Fruit fly (Drosophila melanogaster): ENCODE data around the gene Prosbeta4.

The Prosbeta4 gene

DNA sequence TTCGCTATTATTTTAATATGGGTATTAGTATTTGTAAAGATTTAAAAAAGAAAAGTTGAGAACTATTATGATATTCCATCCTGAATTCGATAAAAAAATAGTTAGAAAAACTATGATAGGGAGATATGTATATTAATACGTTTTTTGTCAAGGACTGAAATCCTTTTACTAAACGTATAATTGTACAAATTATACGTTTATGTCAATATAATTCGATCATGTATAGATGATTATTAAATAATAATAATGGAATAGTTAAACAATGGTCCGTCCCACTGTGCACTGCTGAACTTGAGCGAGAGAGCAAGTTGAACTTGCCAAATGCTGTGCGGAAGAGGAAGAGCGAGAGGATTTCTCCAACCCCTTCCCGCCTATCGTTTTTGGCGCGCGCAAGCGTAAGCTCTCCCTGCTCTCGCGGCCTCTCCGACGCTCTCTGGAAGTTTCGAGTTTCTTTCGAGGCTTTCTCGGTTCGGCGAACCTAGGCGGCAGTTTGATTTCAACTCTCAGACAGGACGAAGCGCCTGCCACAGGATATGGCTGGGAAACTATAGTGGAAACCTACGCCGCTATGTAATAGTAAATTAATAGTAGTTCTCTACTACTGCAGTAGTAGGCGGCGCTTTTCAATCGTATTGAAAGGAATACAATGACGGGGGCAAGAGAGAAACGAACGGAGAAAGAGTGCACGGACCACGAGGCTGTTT lies 46.9 kb downstream of the Prosbeta4 start (continued):
- TF ChIP-seq CG3726 (GFP tag; IDR thresholded peaks at IDR 0.05) (no peak), Trl (optimal IDR thresholded peaks at IDR 0.05) (peak; percentile 68 to 76), Trl (GFP tag; optimal IDR thresholded peaks at IDR 0.05) (no peak), CG2199 (GFP tag; IDR thresholded peaks at IDR 0.05) (peak; percentile 66; the same call in 2 of the 3 replicates), CG1603 (tag; optimal IDR thresholded peaks at IDR 0.05) (no peak), tna (GFP tag; IDR thresholded peaks at IDR 0.05; ENCODE audit: partially characterized antibody) (no peak), Rx (GFP tag; IDR thresholded peaks at IDR 0.05) (no peak), CG17802 (tag; optimal IDR thresholded peaks at IDR 0.05) (no peak), C15 (GFP tag; IDR thresholded peaks at IDR 0.05) (no peak), CG4360 (GFP tag; IDR thresholded peaks at IDR 0.05) (no peak), Mes4 (GFP tag; optimal IDR thresholded peaks at IDR 0.05) (no peak), CG14965 (GFP tag; optimal IDR thresholded peaks at IDR 0.05; ENCODE audit: borderline replicate concordance) (no peak)

DNA sequence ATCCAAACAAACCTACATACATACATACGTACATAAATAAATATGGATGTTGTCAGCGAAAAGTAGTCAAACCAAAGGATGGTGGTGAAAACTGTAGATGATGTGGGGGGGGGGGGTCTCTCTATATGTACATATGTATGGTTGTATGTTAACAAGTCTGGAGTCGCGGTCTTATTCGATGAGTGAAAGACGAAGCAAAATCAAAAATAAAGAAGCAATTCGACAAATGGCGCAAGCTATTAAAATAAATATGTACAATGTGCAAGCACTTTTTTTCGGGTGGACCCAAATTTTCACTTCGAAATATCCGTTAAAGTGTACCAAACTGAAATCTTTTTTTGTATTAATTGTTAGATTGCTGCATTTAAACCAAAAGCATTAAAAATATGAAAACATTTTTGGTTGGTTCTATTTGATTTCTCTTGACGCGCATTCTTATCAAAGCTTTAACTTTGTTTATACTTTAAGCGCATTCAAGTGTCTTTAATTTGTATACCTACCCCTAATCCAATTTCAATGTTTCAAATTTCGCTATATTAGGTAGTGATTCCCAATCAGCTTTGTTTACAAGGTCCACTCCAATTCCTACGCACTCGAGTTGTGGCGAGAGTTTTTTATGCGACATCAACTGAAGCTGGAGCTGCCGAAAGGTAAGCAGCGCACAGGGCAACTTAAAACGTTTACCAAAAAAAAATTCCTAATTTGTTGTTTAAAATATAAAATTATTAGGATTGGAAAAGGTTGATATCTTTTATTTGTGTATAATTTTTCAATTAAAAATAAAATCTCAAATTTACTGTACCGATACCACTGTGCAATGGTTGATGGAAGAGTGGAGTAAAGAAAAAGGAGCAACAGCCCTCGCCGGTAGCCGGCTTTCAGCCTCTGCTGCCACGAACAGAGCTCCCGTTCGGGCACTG lies 47.7 kb downstream of the Prosbeta4 start, which contains the start of gene CG31807:
TSS of gene CG31807 (minus strand) at position 51 of the 920 bp plus-strand sequence.
- TF ChIP-seq CG4360 (GFP tag; IDR thresholded peaks at IDR 0.05) (no peak), CG10274 (GFP tag; optimal IDR thresholded peaks at IDR 0.05) (peak; percentile 5), CG4617 (GFP tag; optimal IDR thresholded peaks at IDR 0.05; ENCODE audit: borderline replicate concordance) (peak; percentile 9), row (GFP tag; IDR thresholded peaks at IDR 0.05) (peak; percentile 59), scrt (GFP tag; optimal IDR thresholded peaks at IDR 0.05) (peak; percentile 77), psq (GFP tag; optimal IDR thresholded peaks at IDR 0.05) (no peak), Mad (GFP tag; optimal IDR thresholded peaks at IDR 0.05) (no peak), tna (GFP tag; IDR thresholded peaks at IDR 0.05; ENCODE audit: partially characterized antibody) (no peak), CG4707 (GFP tag; optimal IDR thresholded peaks at IDR 0.05) (no peak), lilli (GFP tag; optimal IDR thresholded peaks at IDR 0.05) (peak; percentile 66), maf-S (GFP tag; optimal IDR thresholded peaks at IDR 0.05) (peak; percentile 67), stwl (tag; optimal IDR thresholded peaks at IDR 0.05) (no peak), corto (GFP tag; optimal IDR thresholded peaks at IDR 0.05) (peak; percentile 84), CG2875 (GFP tag; optimal IDR thresholded peaks at IDR 0.05) (peak; percentile 75), trh (GFP tag; optimal IDR thresholded peaks at IDR 0.05) (no peak), sr (GFP tag; IDR thresholded peaks at IDR 0.05) (no peak), Bteb2 (GFP tag; optimal IDR thresholded peaks at IDR 0.05) (peak; percentile 65), CG2678 (tag; optimal IDR thresholded peaks at IDR 0.05) (peak; percentile 84), Atf6 (GFP tag; IDR thresholded peaks at IDR 0.05) (no peak), CG11723 (GFP tag; optimal IDR thresholded peaks at IDR 0.05) (peak; percentile 63), CG13894 (tag; optimal IDR thresholded peaks at IDR 0.05) (peak; percentile 41), bcd (GFP tag; optimal IDR thresholded peaks at IDR 0.05) (peak; percentile 50), Myb (GFP tag; optimal IDR thresholded peaks at IDR 0.05) (peak; percentile 49), Sox100B (GFP tag; optimal IDR thresholded peaks at IDR 0.05) (peak; percentile 70), CG10543 (GFP tag; optimal IDR thresholded peaks at IDR 0.05) (peak; percentile 38), CG30403 (GFP tag; optimal IDR thresholded peaks at IDR 0.05) (peak; percentile 51), exex (tag; optimal IDR thresholded peaks at IDR 0.05) (no peak), unc-4 (GFP tag; IDR thresholded peaks at IDR 0.05; ENCODE audit: partially characterized antibody) (no peak), CG16779 (GFP tag; IDR thresholded peaks at IDR 0.05) (no peak), HmgZ (tag; optimal IDR thresholded peaks at IDR 0.05) (peak; percentile 68), CG9215 (GFP tag; IDR thresholded peaks at IDR 0.05) (peak; percentile 19; the same call in 1 of the 2 replicates), toy (GFP tag; IDR thresholded peaks at IDR 0.05) (no peak), gce (GFP tag; IDR thresholded peaks at IDR 0.05) (0 out of 3 replicates have a peak, but pooled peaks have one; percentile 42), CG12391 (tag; optimal IDR thresholded peaks at IDR 0.05) (peak; percentile 84), CG9437 (GFP tag; optimal IDR thresholded peaks at IDR 0.05) (peak; percentile 78), CG15696 (tag; optimal IDR thresholded peaks at IDR 0.05) (no peak)

Data from whole organism, embryonic.